Fruit fly (Drosophila melanogaster) whole organism, wandering third instar larva: ENCODE measurements around the gene ImpL2.

Experiments used
- Abd-B ChIP-seq: fragments of >200 bp; optimal IDR thresholded peaks from 2 replicates; lab custom pipeline; 2017; ENCODE audit warnings: missing biosample characterization, missing genetic modification characterization
- CG32264 ChIP-seq: fragments of 200-800 bp; sonication (Bioruptor generic); optimal IDR thresholded peaks from 2 replicates; lab custom pipeline; 2016; ENCODE audit warnings: missing biosample characterization, missing genetic modification characterization
- CG9705 ChIP-seq: fragments of 200-800 bp; sonication (Bioruptor generic); optimal IDR thresholded peaks from 2 replicates; lab custom pipeline; 2018; ENCODE audit warnings: missing biosample characterization, mild to moderate bottlenecking, missing genetic modification characterization
- CrebA ChIP-seq: fragments of 200-800 bp; sonication (Bioruptor generic); optimal IDR thresholded peaks from 2 replicates; lab custom pipeline; 2016; ENCODE audit warnings: missing biosample characterization, mild to moderate bottlenecking, missing genetic modification characterization, borderline replicate concordance
- Dfd ChIP-seq: fragments of >200 bp; optimal IDR thresholded peaks from 2 replicates; lab custom pipeline; 2017; ENCODE audit warnings: missing biosample characterization, missing genetic modification characterization
- Dif ChIP-seq: fragments of 200-275, 200-300 bp; sonication (Bioruptor generic); optimal IDR thresholded peaks from 2 replicates; lab custom pipeline; 2018; ENCODE audit warnings: missing biosample characterization, missing genetic modification characterization; ENCODE audit not compliant: partially characterized antibody
- GATAd ChIP-seq: sonication (Bioruptor generic); optimal IDR thresholded peaks from 2 replicates; lab custom pipeline; 2016; ENCODE audit warnings: missing biosample characterization, missing genetic modification characterization
- HLH106 ChIP-seq: fragments of 200-800 bp; optimal IDR thresholded peaks from 3 replicates; lab custom pipeline; 2019; ENCODE audit warnings: missing biosample characterization, mild to moderate bottlenecking, missing genetic modification characterization, moderate library complexity
- Hnf4 ChIP-seq: fragments of 200-800 bp; sonication (Bioruptor generic); optimal IDR thresholded peaks from 2 replicates; lab custom pipeline; 2016; ENCODE audit warnings: missing biosample characterization, mild to moderate bottlenecking, missing genetic modification characterization
- Hr78 ChIP-seq: fragments of >200 bp; optimal IDR thresholded peaks from 2 replicates; lab custom pipeline; 2017; ENCODE audit warnings: missing biosample characterization, missing genetic modification characterization
- Hr83 ChIP-seq: fragments of 200-300 bp; sonication (Bioruptor generic); optimal IDR thresholded peaks from 2 replicates; lab custom pipeline; 2016; ENCODE audit warnings: missing biosample characterization, mild to moderate bottlenecking, missing genetic modification characterization, moderate library complexity; ENCODE audit not compliant: poor library complexity, severe bottlenecking
- Jra ChIP-seq: sonication (Bioruptor generic); optimal IDR thresholded peaks from 2 replicates; lab custom pipeline; 2016; ENCODE audit warnings: missing biosample characterization, missing genetic modification characterization
- Mio ChIP-seq: sonication (Bioruptor generic); optimal IDR thresholded peaks from 2 replicates; lab custom pipeline; 2016; ENCODE audit warnings: missing biosample characterization, missing genetic modification characterization
- Myc ChIP-seq: fragments of >200 bp; optimal IDR thresholded peaks from 2 replicates; lab custom pipeline; 2017
- N ChIP-seq: fragments of >200 bp; optimal IDR thresholded peaks from 2 replicates; lab custom pipeline; 2018; ENCODE audit warnings: missing biosample characterization, missing external identifiers, missing genetic modification characterization
- OdsH ChIP-seq: fragments of 200-800 bp; sonication (Bioruptor generic); optimal IDR thresholded peaks from 2 replicates; lab custom pipeline; 2016; ENCODE audit warnings: missing biosample characterization, mild to moderate bottlenecking, missing genetic modification characterization
- Rel ChIP-seq, 2 experiments: fragments of 200-800 bp; sonication (Bioruptor generic) in 1 of 2; optimal IDR thresholded peaks; 2 replicates in 1 of 2; 3 replicates in 1 of 2; lab custom pipeline; 2016 to 2019; ENCODE audit warnings: mild to moderate bottlenecking in 2 of 2, missing biosample characterization in 2 of 2, missing genetic modification characterization in 2 of 2, moderate library complexity in 1 of 2
- Sp1 ChIP-seq: fragments of 200-800 bp; sonication (Bioruptor generic); optimal IDR thresholded peaks from 3 replicates; lab custom pipeline; 2019; ENCODE audit warnings: missing biosample characterization, mild to moderate bottlenecking, missing genetic modification characterization, moderate library complexity
- Vsx2 ChIP-seq: fragments of 200-300, 225-300 bp; sonication (Bioruptor generic); optimal IDR thresholded peaks from 2 replicates; lab custom pipeline; 2018; ENCODE audit warnings: missing biosample characterization, missing genetic modification characterization; ENCODE audit not compliant: partially characterized antibody
- br ChIP-seq: fragments of 200-800 bp; sonication (Bioruptor generic); optimal IDR thresholded peaks from 2 replicates; lab custom pipeline; 2016; ENCODE audit warnings: missing biosample characterization, missing genetic modification characterization
- brk ChIP-seq: fragments of 200-800 bp; sonication (Bioruptor generic); optimal IDR thresholded peaks from 2 replicates; lab custom pipeline; 2016; ENCODE audit warnings: missing biosample characterization, mild to moderate bottlenecking, missing genetic modification characterization
- dl ChIP-seq, 2 experiments: fragments of 175-275, 200-275 bp in 1 of 2; fragments of 200-275 bp in 1 of 2; sonication (Bioruptor generic); optimal IDR thresholded peaks; lab custom pipeline; 2018; ENCODE audit warnings: mild to moderate bottlenecking in 2 of 2, missing biosample characterization in 2 of 2, missing genetic modification characterization in 2 of 2, moderate library complexity in 2 of 2; ENCODE audit not compliant: partially characterized antibody in 2 of 2, insufficient read depth in 1 of 2
- dmrt93B ChIP-seq: fragments of 200-800 bp; sonication (Bioruptor generic); optimal IDR thresholded peaks from 2 replicates; lab custom pipeline; 2018; ENCODE audit warnings: missing biosample characterization, mild to moderate bottlenecking, missing genetic modification characterization
- dsf ChIP-seq: sonication (Bioruptor generic); optimal IDR thresholded peaks from 2 replicates; lab custom pipeline; 2016; ENCODE audit warnings: missing biosample characterization, missing genetic modification characterization, borderline replicate concordance
- ey ChIP-seq: fragments of 200-800 bp; sonication (Bioruptor generic); optimal IDR thresholded peaks from 2 replicates; lab custom pipeline; 2016; ENCODE audit warnings: missing biosample characterization, missing genetic modification characterization
- foxo ChIP-seq, 2 experiments: fragments of 200-800 bp; sonication (Bioruptor generic); optimal IDR thresholded peaks; 2 replicates in 1 of 2; 3 replicates in 1 of 2; lab custom pipeline; 2016 to 2017; ENCODE audit warnings: missing biosample characterization in 2 of 2, missing genetic modification characterization in 2 of 2
- fru ChIP-seq: fragments of 200-800 bp; sonication (Bioruptor generic); optimal IDR thresholded peaks from 3 replicates; lab custom pipeline; 2016; ENCODE audit warnings: missing biosample characterization, mild to moderate bottlenecking, missing genetic modification characterization
- h ChIP-seq: fragments of 200-800 bp; sonication (Bioruptor generic); optimal IDR thresholded peaks from 3 replicates; lab custom pipeline; 2016; ENCODE audit warnings: missing biosample characterization, mild to moderate bottlenecking, missing genetic modification characterization
- jim ChIP-seq: fragments of 175-275, 200-325 bp; sonication (Bioruptor generic); optimal IDR thresholded peaks from 2 replicates; lab custom pipeline; 2016; ENCODE audit warnings: missing biosample characterization, mild to moderate bottlenecking, missing genetic modification characterization
- lola ChIP-seq: fragments of >200 bp; optimal IDR thresholded peaks from 2 replicates; lab custom pipeline; 2017; ENCODE audit warnings: missing biosample characterization, missing genetic modification characterization
- pan ChIP-seq: fragments of >200 bp; optimal IDR thresholded peaks from 2 replicates; lab custom pipeline; 2017
- psq ChIP-seq: fragments of 200-800 bp; sonication (Bioruptor generic); optimal IDR thresholded peaks from 3 replicates; lab custom pipeline; 2017; ENCODE audit warnings: missing biosample characterization, mild to moderate bottlenecking, missing genetic modification characterization, moderate library complexity
- rgr ChIP-seq: fragments of 200-800 bp; sonication (Bioruptor generic); optimal IDR thresholded peaks from 3 replicates; lab custom pipeline; 2016; ENCODE audit warnings: missing biosample characterization, mild to moderate bottlenecking, missing genetic modification characterization
- sage ChIP-seq: fragments of 200-800 bp; sonication (Bioruptor generic); optimal IDR thresholded peaks from 2 replicates; lab custom pipeline; 2016; ENCODE audit warnings: missing biosample characterization, mild to moderate bottlenecking, missing genetic modification characterization
- sv ChIP-seq: fragments of 200-800 bp; sonication (Bioruptor generic); optimal IDR thresholded peaks from 3 replicates; lab custom pipeline; 2016; ENCODE audit warnings: missing biosample characterization, missing genetic modification characterization
- tai ChIP-seq: sonication (Bioruptor generic); optimal IDR thresholded peaks from 2 replicates; lab custom pipeline; 2016; ENCODE audit warnings: missing biosample characterization, missing genetic modification characterization
- usp ChIP-seq: fragments of >200 bp; optimal IDR thresholded peaks from 2 replicates; lab custom pipeline; 2017; ENCODE audit warnings: missing biosample characterization, missing genetic modification characterization
- woc ChIP-seq: sonication (Bioruptor generic); optimal IDR thresholded peaks from 2 replicates; lab custom pipeline; 2016; ENCODE audit warnings: missing biosample characterization, mild to moderate bottlenecking, missing genetic modification characterization

Gene ImpL2

dm6 chr3L:4261177-4261576, 25.2 kb upstream of the ImpL2 start:
- no peak for TF ChIP-seq usp
- no peak for TF ChIP-seq psq (GFP tag; lab: Kevin White, UChicago)
- TF ChIP-seq brk (GFP tag; lab: Kevin White, UChicago), result no peak
- TF ChIP-seq HLH106 (tag; lab: Kevin White, UChicago), result no peak
- TF ChIP-seq sage (GFP tag; lab: Kevin White, UChicago), result no peak
- no peak for TF ChIP-seq br (GFP tag; lab: Kevin White, UChicago)
- no peak for TF ChIP-seq ey (GFP tag; lab: Kevin White, UChicago)
- TF ChIP-seq fru (GFP tag; lab: Kevin White, UChicago), result no peak
- no peak for TF ChIP-seq Hr78
- TF ChIP-seq Dif, result no peak
- TF ChIP-seq N (GFP tag; lab: Kevin White, UChicago), result no peak
- TF ChIP-seq Sp1 (GFP tag; lab: Kevin White, UChicago), result no peak
- TF ChIP-seq jim (GFP tag; lab: Kevin White, UChicago), result no peak

dm6 chr3L:4259102-4259558, 23.2 kb upstream of the ImpL2 start, which contains the start of the genes CG15011 and CG1309:
TSS of gene CG15011 (minus strand) at chr3L:4259152.
TSS of gene CG1309 (plus strand) at chr3L:4259430.
- TF ChIP-seq woc (GFP tag; lab: Kevin White, UChicago), result peak; percentile 94
- peak; percentile 86 for TF ChIP-seq Jra (GFP tag; lab: Kevin White, UChicago)
- no peak for TF ChIP-seq Vsx2
- TF ChIP-seq CG9705 (GFP tag; lab: Kevin White, UChicago), result peak; percentile 83
- TF ChIP-seq dl (GFP tag; optimal IDR thresholded peaks at IDR 0.05; lab: Kevin White, UChicago; ENCODE audit: insufficient read depth in 1 of 2, partially characterized antibody in 2 of 2), result no peak
- TF ChIP-seq brk (GFP tag; lab: Kevin White, UChicago), result no peak
- peak; percentile 83 for TF ChIP-seq br (GFP tag; lab: Kevin White, UChicago)
- no peak for TF ChIP-seq sage (GFP tag; lab: Kevin White, UChicago)
- TF ChIP-seq tai, result no peak
- no peak for TF ChIP-seq usp
- no peak for TF ChIP-seq N (GFP tag; lab: Kevin White, UChicago)
- TF ChIP-seq Hr83 (GFP tag; lab: Kevin White, UChicago), result peak; percentile 47
- TF ChIP-seq Abd-B (GFP tag; lab: Kevin White, UChicago), result no peak
- peak; percentile 88 for TF ChIP-seq rgr
- peak; percentile 90 for TF ChIP-seq h (GFP tag; lab: Kevin White, UChicago)
- no peak for TF ChIP-seq Myc (lab: Kevin White, UChicago)
- peak; percentile 86 for TF ChIP-seq fru (GFP tag; lab: Kevin White, UChicago)
- peak; percentile 51 for TF ChIP-seq dsf (GFP tag; lab: Kevin White, UChicago)
- TF ChIP-seq HLH106 (tag; lab: Kevin White, UChicago), result peak; percentile 89
- peak; percentile 86 for TF ChIP-seq Sp1 (GFP tag; lab: Kevin White, UChicago)
- no peak for TF ChIP-seq Mio
- peak; percentile 74 for TF ChIP-seq sv (GFP tag; lab: Kevin White, UChicago)
- TF ChIP-seq dmrt93B (GFP tag; lab: Kevin White, UChicago), result peak; percentile 48
- peak; percentile 19 for TF ChIP-seq CG32264 (GFP tag; lab: Kevin White, UChicago)
- TF ChIP-seq foxo (GFP tag; optimal IDR thresholded peaks at IDR 0.05; lab: Kevin White, UChicago), result peak in 1 of 2 experiments; percentile 87
- TF ChIP-seq GATAd, result peak; percentile 88
- no peak for TF ChIP-seq pan
- TF ChIP-seq OdsH, result peak; percentile 82
- TF ChIP-seq psq (GFP tag; lab: Kevin White, UChicago), result peak; percentile 72
- TF ChIP-seq Hr78, result no peak
- TF ChIP-seq Hnf4, result peak; percentile 85
- TF ChIP-seq lola (GFP tag; lab: Kevin White, UChicago), result no peak
- TF ChIP-seq ey (GFP tag; lab: Kevin White, UChicago), result peak; percentile 86
- no peak for TF ChIP-seq CrebA (GFP tag; lab: Kevin White, UChicago)
- no peak for TF ChIP-seq Dfd (GFP tag; lab: Kevin White, UChicago)
- no peak for TF ChIP-seq Dif
- no peak for TF ChIP-seq jim (GFP tag; lab: Kevin White, UChicago)
- TF ChIP-seq Rel (GFP tag; optimal IDR thresholded peaks at IDR 0.05; lab: Kevin White, UChicago), result no peak
- peak; percentile 72 for TF ChIP-seq Rel (tag; optimal IDR thresholded peaks at IDR 0.05; lab: Kevin White, UChicago)
- TF ChIP-seq, all 38 proteins: peak for 21
